Fruit fly (Drosophila melanogaster): ENCODE measurements around the gene Npc2b.

DNA sequence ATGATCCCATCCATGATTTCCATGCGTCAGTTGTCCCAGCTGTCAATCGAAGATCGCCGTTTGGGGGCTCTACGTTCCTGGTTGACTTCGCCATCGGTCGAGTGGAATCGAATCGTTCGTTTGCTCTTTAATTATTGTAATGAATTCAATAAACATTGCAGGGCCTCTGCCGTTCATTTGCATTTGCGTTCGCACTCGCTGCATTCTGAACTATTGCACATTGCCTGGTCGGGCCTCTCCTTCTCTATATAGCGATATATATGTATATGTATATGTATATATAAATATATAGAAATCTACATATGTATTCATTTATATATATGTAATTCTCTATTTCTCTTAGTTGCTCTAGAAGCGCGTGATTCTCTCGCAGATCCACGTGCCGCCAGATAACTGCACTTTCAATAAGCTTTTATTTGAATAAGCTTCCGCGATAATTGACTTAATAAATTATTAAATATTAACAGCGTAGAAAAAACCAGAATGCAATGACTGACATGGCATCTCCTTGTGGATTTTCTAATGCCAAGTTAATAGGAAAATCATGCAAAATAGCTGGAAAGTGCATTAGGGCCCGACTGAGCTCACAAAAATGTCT is 29.5 kb upstream of the Npc2b start:
- TF ChIP-seq Dfd (GFP tag; optimal IDR thresholded peaks at IDR 0.05): no peak
- TF ChIP-seq dsf (GFP tag; optimal IDR thresholded peaks at IDR 0.05; ENCODE audit: borderline replicate concordance): no peak
- TF ChIP-seq OdsH (GFP tag; optimal IDR thresholded peaks at IDR 0.05): no peak
- no peak for TF ChIP-seq psq (GFP tag; optimal IDR thresholded peaks at IDR 0.05)
- TF ChIP-seq Hnf4 (GFP tag; optimal IDR thresholded peaks at IDR 0.05): no peak
- no peak for TF ChIP-seq Sp1 (GFP tag; optimal IDR thresholded peaks at IDR 0.05)
- TF ChIP-seq Jra (GFP tag; optimal IDR thresholded peaks at IDR 0.05): no peak
- no peak for TF ChIP-seq CG9705 (GFP tag; optimal IDR thresholded peaks at IDR 0.05)

Measured in whole organism, wandering third instar larva.